Fruit fly (Drosophila melanogaster): ENCODE measurements around the gene CG15432.
A peak's percentile ranks its signal among the peaks of the same experiment; 100 is the strongest.

CG15432 gene

dm6 chr2L:4448582-4449016 is 6.5 kb downstream of the CG15432 start, which contains the start of gene MFS18:
Gene MFS18, minus strand, starts transcription at chr2L:4448635.
- TF ChIP-seq CG3032 (tag; optimal IDR thresholded peaks at IDR 0.05) (peak; percentile 98), Sox15 (GFP tag; optimal IDR thresholded peaks at IDR 0.05) (peak; percentile 93), Ets96B (tag; optimal IDR thresholded peaks at IDR 0.05) (peak; percentile 89), salr (GFP tag; optimal IDR thresholded peaks at IDR 0.05) (peak; percentile 81 to 96), CG15336 (GFP tag; IDR thresholded peaks at IDR 0.05) (peak; percentile 99), dsx (GFP tag; optimal IDR thresholded peaks at IDR 0.05; ENCODE audit: poor library complexity, severe bottlenecking) (peak; percentile 86), Ets21C (GFP tag; optimal IDR thresholded peaks at IDR 0.05) (peak; percentile 84), achi (GFP tag; optimal IDR thresholded peaks at IDR 0.05) (peak; percentile 97), Hr4 (GFP tag; optimal IDR thresholded peaks at IDR 0.05) (peak; percentile 96), CG3919 (GFP tag; optimal IDR thresholded peaks at IDR 0.05) (peak; percentile 97), fd85E (GFP tag; optimal IDR thresholded peaks at IDR 0.05) (peak; percentile 97), CG4318 (GFP tag; optimal IDR thresholded peaks at IDR 0.05) (no peak), CG11294 (GFP tag; IDR thresholded peaks at IDR 0.05) (peak; percentile 99), CG6792 (GFP tag; optimal IDR thresholded peaks at IDR 0.05) (peak; percentile 94), CG11902 (GFP tag; optimal IDR thresholded peaks at IDR 0.05) (peak; percentile 95), CG34406 (GFP tag; optimal IDR thresholded peaks at IDR 0.05) (peak; percentile 98), OdsH (GFP tag; optimal IDR thresholded peaks at IDR 0.05) (peak; percentile 97), fkh (GFP tag; optimal IDR thresholded peaks at IDR 0.05) (peak; percentile 76), CG10631 (GFP tag; optimal IDR thresholded peaks at IDR 0.05) (peak; percentile 97), CG16779 (tag; optimal IDR thresholded peaks at IDR 0.05) (no peak), acj6 (GFP tag; optimal IDR thresholded peaks at IDR 0.05) (peak; percentile 97), Eip75B (GFP tag; optimal IDR thresholded peaks at IDR 0.05) (peak; percentile 92), Hr39 (GFP tag; optimal IDR thresholded peaks at IDR 0.05) (peak; percentile 88), Smox (GFP tag; optimal IDR thresholded peaks at IDR 0.05) (peak; percentile 95), eg (GFP tag; IDR thresholded peaks at IDR 0.05) (peak; percentile 99), spab (GFP tag; optimal IDR thresholded peaks at IDR 0.05) (peak; percentile 98), Met (GFP tag; optimal IDR thresholded peaks at IDR 0.05) (peak; percentile 95), CG10669 (GFP tag; optimal IDR thresholded peaks at IDR 0.05) (peak; percentile 99), net (GFP tag; optimal IDR thresholded peaks at IDR 0.05) (peak; percentile 97), Blimp-1 (GFP tag; optimal IDR thresholded peaks at IDR 0.05) (peak; percentile 90), fd59A (GFP tag; optimal IDR thresholded peaks at IDR 0.05) (peak; percentile 84), svp (GFP tag) (peak; percentile 98), cyc (GFP tag; optimal IDR thresholded peaks at IDR 0.05) (peak; percentile 93), topi (GFP tag; optimal IDR thresholded peaks at IDR 0.05) (peak; percentile 95), Gug (GFP tag; IDR thresholded peaks at IDR 0.05) (peak; percentile 99), pdm3 (GFP tag; optimal IDR thresholded peaks at IDR 0.05) (peak; percentile 96), Sox102F (GFP tag; optimal IDR thresholded peaks at IDR 0.05) (peak; percentile 94), CG6163 (GFP tag; IDR thresholded peaks at IDR 0.05) (peak; percentile 98), CG8319 (GFP tag; optimal IDR thresholded peaks at IDR 0.05) (peak; percentile 98), CG7368 (GFP tag; optimal IDR thresholded peaks at IDR 0.05) (peak; percentile 99), CG1621 (tag; optimal IDR thresholded peaks at IDR 0.05) (peak; percentile 85), CG8632 (GFP tag; optimal IDR thresholded peaks at IDR 0.05) (peak; percentile 98), Sox14 (GFP tag; optimal IDR thresholded peaks at IDR 0.05) (peak; percentile 92), Lpt (GFP tag; optimal IDR thresholded peaks at IDR 0.05) (peak; percentile 93), Eip78C (GFP tag) (peak; percentile 99), CG8119 (GFP tag; IDR thresholded peaks at IDR 0.05) (peak; percentile 99), CG6276 (GFP tag; optimal IDR thresholded peaks at IDR 0.05) (peak; percentile 98), CG6808 (GFP tag; optimal IDR thresholded peaks at IDR 0.05) (peak; percentile 95), esn (GFP tag; optimal IDR thresholded peaks at IDR 0.05) (peak; percentile 98), CG6854 (GFP tag; optimal IDR thresholded peaks at IDR 0.05) (peak; percentile 96), Eip93F (GFP tag; optimal IDR thresholded peaks at IDR 0.05) (no peak), CG31627 (GFP tag; optimal IDR thresholded peaks at IDR 0.05) (peak; percentile 91)

Data from whole organism, prepupa.